Fruit fly (Drosophila melanogaster): Measurements from ENCODE around the gene CG45101.

CG45101 gene

DNA sequence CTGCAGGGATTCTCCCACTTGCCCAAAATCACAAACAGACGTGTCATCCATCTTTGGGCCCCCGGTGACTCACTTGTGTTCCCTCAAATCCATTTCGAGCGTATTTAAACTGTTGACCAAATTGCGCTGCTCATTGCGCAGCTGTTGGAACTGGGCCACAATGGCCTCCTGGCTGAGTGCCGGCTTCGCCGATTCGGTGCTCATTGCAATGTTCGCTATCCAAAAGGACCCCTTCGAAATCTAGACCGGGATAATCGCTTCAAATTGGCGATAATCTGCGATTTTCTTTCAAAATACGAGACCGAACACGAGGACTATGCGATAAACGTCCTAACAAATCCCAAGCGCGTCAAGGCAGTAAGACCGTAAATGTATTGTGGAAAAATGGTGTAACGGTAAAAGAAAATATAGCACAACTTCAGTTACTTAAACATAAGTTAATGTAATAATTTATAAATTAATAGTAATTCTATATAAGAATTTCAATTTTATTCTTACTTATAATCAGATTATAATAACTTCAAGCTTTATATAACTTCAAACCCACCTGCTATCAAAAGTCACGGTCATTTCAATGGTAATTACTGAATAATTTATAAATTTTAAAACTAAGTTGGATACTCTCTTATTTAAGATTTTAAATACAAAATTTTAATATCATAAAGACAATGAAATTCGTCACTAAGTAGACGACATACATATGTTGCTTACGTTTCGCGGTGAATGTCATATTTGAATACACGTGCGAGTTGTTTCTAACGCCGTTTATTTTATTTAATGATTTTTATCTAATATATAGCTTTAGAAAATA is 9.5 kb downstream of the CG45101 start, which contains the start of the genes Pfdn2 and Noc1 (continued):
- TF ChIP-seq Lpt (GFP tag; optimal IDR thresholded peaks at IDR 0.05) = no peak
- no peak for TF ChIP-seq CG7987 (GFP tag; optimal IDR thresholded peaks at IDR 0.05)
- TF ChIP-seq CG13775 (GFP tag; optimal IDR thresholded peaks at IDR 0.05) = peak; percentile 64
- no peak for TF ChIP-seq CG18764 (GFP tag; optimal IDR thresholded peaks at IDR 0.05)
- peak; percentile 33 for TF ChIP-seq YL-1 (GFP tag; optimal IDR thresholded peaks at IDR 0.05)
- TF ChIP-seq CG3995 (GFP tag; optimal IDR thresholded peaks at IDR 0.05) = peak; percentile 60
- no peak for TF ChIP-seq CG15073 (GFP tag; optimal IDR thresholded peaks at IDR 0.05)
- no peak for TF ChIP-seq CG16813 (GFP tag; IDR thresholded peaks at IDR 0.05; ENCODE audit: partially characterized antibody)
- TF ChIP-seq CG4617 (GFP tag; optimal IDR thresholded peaks at IDR 0.05; ENCODE audit: borderline replicate concordance) = peak; percentile 59
- TF ChIP-seq CG5245 (GFP tag; optimal IDR thresholded peaks at IDR 0.05) = no peak
- no peak for TF ChIP-seq tll (GFP tag; optimal IDR thresholded peaks at IDR 0.05)
- TF ChIP-seq Awh (GFP tag; IDR thresholded peaks at IDR 0.05) = 0 out of 2 replicates have a peak, but pooled peaks have one; percentile 15
- TF ChIP-seq CG6175 (GFP tag; IDR thresholded peaks at IDR 0.05) = no peak
- peak in 1 of 3 experiments; percentile 61 for TF ChIP-seq lola (GFP tag; optimal IDR thresholded peaks at IDR 0.05)
- peak; percentile 41 for TF ChIP-seq fd96Cb (tag; optimal IDR thresholded peaks at IDR 0.05)
- no peak for TF ChIP-seq CG8089 (GFP tag; optimal IDR thresholded peaks at IDR 0.05)
- peak; percentile 86 for TF ChIP-seq MESR4 (GFP tag; optimal IDR thresholded peaks at IDR 0.05)
- 0 out of 3 replicates have a peak, but pooled peaks have one; percentile 31 for TF ChIP-seq Dbx (GFP tag; IDR thresholded peaks at IDR 0.05)
- TF ChIP-seq trh (GFP tag; optimal IDR thresholded peaks at IDR 0.05) = no peak
- TF ChIP-seq CG12104 (GFP tag; optimal IDR thresholded peaks at IDR 0.05) = no peak
- no peak for TF ChIP-seq GATAe (GFP tag; conservative IDR thresholded peaks at IDR 0.05)
- no peak for TF ChIP-seq NK7.1 (GFP tag; optimal IDR thresholded peaks at IDR 0.05)
- TF ChIP-seq odd (GFP tag; optimal IDR thresholded peaks at IDR 0.05) = no peak
- no peak for TF ChIP-seq sob (GFP tag; IDR thresholded peaks at IDR 0.05)
- TF ChIP-seq Vsx1 (GFP tag; optimal IDR thresholded peaks at IDR 0.05) = no peak
- TF ChIP-seq CG12659 (GFP tag; optimal IDR thresholded peaks at IDR 0.05) = peak; percentile 74
- TF ChIP-seq pho (GFP tag; optimal IDR thresholded peaks at IDR 0.05) = no peak
- TF ChIP-seq CG6254 (GFP tag; optimal IDR thresholded peaks at IDR 0.05) = no peak
- no peak for TF ChIP-seq CG11456 (GFP tag; IDR thresholded peaks at IDR 0.05)
- no peak; the same call in 1 of the 2 replicates for TF ChIP-seq CG14441 (GFP tag; IDR thresholded peaks at IDR 0.05)
- peak; percentile 50 for TF ChIP-seq CG10209 (GFP tag; optimal IDR thresholded peaks at IDR 0.05)
- no peak for TF ChIP-seq CG15601 (tag; optimal IDR thresholded peaks at IDR 0.05)
- TF ChIP-seq Nf-YA (GFP tag; IDR thresholded peaks at IDR 0.05) = no peak
- 0 out of 3 replicates have a peak, but pooled peaks have one; percentile 27 for TF ChIP-seq jigr1 (GFP tag; IDR thresholded peaks at IDR 0.05)
- TF ChIP-seq tin (GFP tag; optimal IDR thresholded peaks at IDR 0.05) = peak; percentile 23
- peak; percentile 89 for TF ChIP-seq CG12391 (tag; optimal IDR thresholded peaks at IDR 0.05)
- TF ChIP-seq CG11695 (GFP tag; IDR thresholded peaks at IDR 0.05) = peak; percentile 49; the same call in 1 of the 3 replicates
- no peak for TF ChIP-seq CG7928 (GFP tag; optimal IDR thresholded peaks at IDR 0.05)
- TF ChIP-seq CG1602 (GFP tag; optimal IDR thresholded peaks at IDR 0.05) = peak; percentile 55
- TF ChIP-seq CG11093 (GFP tag; IDR thresholded peaks at IDR 0.05) = no peak
- TF ChIP-seq fu2 (GFP tag; optimal IDR thresholded peaks at IDR 0.05) = no peak
- TF ChIP-seq CG32772 (GFP tag; IDR thresholded peaks at IDR 0.05) = peak; percentile 55
- TF ChIP-seq ham (GFP tag; IDR thresholded peaks at IDR 0.05) = no peak
- TF ChIP-seq CG15479 (GFP tag; optimal IDR thresholded peaks at IDR 0.05) = peak; percentile 6
- no peak for TF ChIP-seq tna (GFP tag; IDR thresholded peaks at IDR 0.05; ENCODE audit: partially characterized antibody)
- TF ChIP-seq so (GFP tag; IDR thresholded peaks at IDR 0.05) = no peak
- TF ChIP-seq btn (GFP tag; optimal IDR thresholded peaks at IDR 0.05) = no peak
- peak; percentile 5 for TF ChIP-seq Sin3A (optimal IDR thresholded peaks at IDR 0.05)
- TF ChIP-seq CG16815 (GFP tag; optimal IDR thresholded peaks at IDR 0.05) = peak; percentile 26

Measured in whole organism, embryonic.